Fruit fly (Drosophila melanogaster) whole organism: ENCODE measurements around the gene CG13038.

Experiments
- CG8478 ChIP-seq: fragments of >200 bp; optimal IDR thresholded peaks from 2 replicates; lab custom pipeline; 2018; ENCODE audit warnings: inconsistent platforms
- Dll ChIP-seq: fragments of >200 bp; optimal IDR thresholded peaks from 2 replicates; lab custom pipeline; 2017
- EcR ChIP-seq, 2 experiments: fragments of >200 bp; optimal IDR thresholded peaks; 2 replicates each; lab custom pipeline; 2017; ENCODE audit warnings: missing biosample characterization in 2 of 2, missing genetic modification characterization in 2 of 2, missing genetic modification reagents in 2 of 2
- pan ChIP-seq: fragments of >200 bp; optimal IDR thresholded peaks from 2 replicates; lab custom pipeline; 2017
- psq ChIP-seq: fragments of >200 bp; optimal IDR thresholded peaks from 2 replicates; lab custom pipeline; 2017
- usp ChIP-seq: fragments of >200 bp; optimal IDR thresholded peaks from 2 replicates; lab custom pipeline; 2017; ENCODE audit warnings: missing biosample characterization, missing genetic modification characterization, mixed read lengths

Gene CG13038

dm6 chr3L:16356171-16356765 lies 28.6 kb upstream of the CG13038 start:
- TF ChIP-seq Dll (lab: Kevin White, UChicago) (no peak), CG8478 (no peak), pan (lab: Kevin White, UChicago) (no peak), usp (GFP tag; lab: Kevin White, UChicago) (no peak), EcR (GFP tag; optimal IDR thresholded peaks at IDR 0.05; lab: Kevin White, UChicago) (no peak), psq (lab: Kevin White, UChicago) (no peak)

dm6 chr3L:16354197-16354596 lies 26.5 kb upstream of the CG13038 start, which contains the start of gene Pdh:
Gene Pdh (minus strand): TSS chr3L:16354297.
- TF ChIP-seq pan (lab: Kevin White, UChicago) (no peak), EcR (GFP tag; optimal IDR thresholded peaks at IDR 0.05; lab: Kevin White, UChicago) (no peak), usp (GFP tag; lab: Kevin White, UChicago) (no peak), psq (lab: Kevin White, UChicago) (no peak), CG8478 (no peak), Dll (lab: Kevin White, UChicago) (no peak)

- TF ChIP-seq Dll (lab: Kevin White, UChicago) (no peak), psq (lab: Kevin White, UChicago) (no peak), CG8478 (no peak), pan (lab: Kevin White, UChicago) (no peak), usp (GFP tag; lab: Kevin White, UChicago) (no peak), EcR (GFP tag; optimal IDR thresholded peaks at IDR 0.05; lab: Kevin White, UChicago) (no peak)
Observed at dm6 chr3L:16351770-16352429, 24.2 kb upstream of the CG13038 start, which contains the start of the genes Golgin104 and Tcs3. Gene Golgin104 (minus strand): TSS chr3L:16351951. Gene Tcs3 (plus strand): TSS chr3L:16351991.

- TF ChIP-seq Dll (lab: Kevin White, UChicago) (no peak), pan (lab: Kevin White, UChicago) (no peak), EcR (GFP tag; optimal IDR thresholded peaks at IDR 0.05; lab: Kevin White, UChicago) (no peak), usp (GFP tag; lab: Kevin White, UChicago) (no peak), CG8478 (no peak), psq (lab: Kevin White, UChicago) (no peak)
Observed at dm6 chr3L:16349686-16350085, 22.0 kb upstream of the CG13038 start.

dm6 chr3L:16347914-16348313 lies 20.2 kb upstream of the CG13038 start, which contains the start of gene mRpS34:
Gene mRpS34 (plus strand): TSS chr3L:16348074.
- TF ChIP-seq EcR (GFP tag; optimal IDR thresholded peaks at IDR 0.05; lab: Kevin White, UChicago) (no peak), CG8478 (no peak), psq (lab: Kevin White, UChicago) (no peak), usp (GFP tag; lab: Kevin White, UChicago) (no peak), Dll (lab: Kevin White, UChicago) (no peak), pan (lab: Kevin White, UChicago) (no peak)

- no peak for TF ChIP-seq psq (lab: Kevin White, UChicago)
- no peak for TF ChIP-seq Dll (lab: Kevin White, UChicago)
- no peak for TF ChIP-seq CG8478
- no peak for TF ChIP-seq EcR (GFP tag; optimal IDR thresholded peaks at IDR 0.05; lab: Kevin White, UChicago)
- TF ChIP-seq usp (GFP tag; lab: Kevin White, UChicago), result no peak
Observed at dm6 chr3L:16346023-16346422, 18.3 kb upstream of the CG13038 start, which contains the start of gene CG33257. Gene CG33257 (plus strand): TSS chr3L:16346323.

dm6 chr3L:16339873-16340272 lies 12.2 kb upstream of the CG13038 start:
- TF ChIP-seq usp (GFP tag; lab: Kevin White, UChicago) (no peak), psq (lab: Kevin White, UChicago) (no peak)

dm6 chr3L:16339463-16339862 lies 11.8 kb upstream of the CG13038 start:
- no peak for TF ChIP-seq pan (lab: Kevin White, UChicago)
- TF ChIP-seq Dll (lab: Kevin White, UChicago), result no peak

dm6 chr3L:16338703-16339102 lies 11.0 kb upstream of the CG13038 start, which contains the start of gene CG4998:
Gene CG4998 (plus strand): TSS chr3L:16339003.
- TF ChIP-seq CG8478, result no peak
- no peak for TF ChIP-seq psq (lab: Kevin White, UChicago)
- no peak for TF ChIP-seq EcR (GFP tag; optimal IDR thresholded peaks at IDR 0.05; lab: Kevin White, UChicago)
- no peak for TF ChIP-seq Dll (lab: Kevin White, UChicago)
- no peak for TF ChIP-seq pan (lab: Kevin White, UChicago)
- TF ChIP-seq usp (GFP tag; lab: Kevin White, UChicago), result no peak

- no peak for TF ChIP-seq psq (lab: Kevin White, UChicago)
- no peak for TF ChIP-seq pan (lab: Kevin White, UChicago)
- TF ChIP-seq EcR (GFP tag; optimal IDR thresholded peaks at IDR 0.05; lab: Kevin White, UChicago), result no peak
- no peak for TF ChIP-seq usp (GFP tag; lab: Kevin White, UChicago)
- TF ChIP-seq CG8478, result no peak
- TF ChIP-seq Dll (lab: Kevin White, UChicago), result no peak
Observed at dm6 chr3L:16337739-16338138, 10.0 kb upstream of the CG13038 start.

dm6 chr3L:16334876-16335275 lies 7.2 kb upstream of the CG13038 start:
- TF ChIP-seq EcR (GFP tag; optimal IDR thresholded peaks at IDR 0.05; lab: Kevin White, UChicago) (no peak), usp (GFP tag; lab: Kevin White, UChicago) (no peak), CG8478 (no peak), psq (lab: Kevin White, UChicago) (no peak), Dll (lab: Kevin White, UChicago) (no peak), pan (lab: Kevin White, UChicago) (no peak)

dm6 chr3L:16333013-16333412 lies 5.3 kb upstream of the CG13038 start, which contains the start of gene CG13056:
Gene CG13056 (plus strand): TSS chr3L:16333313.
- no peak for TF ChIP-seq usp (GFP tag; lab: Kevin White, UChicago)
- no peak for TF ChIP-seq Dll (lab: Kevin White, UChicago)
- no peak for TF ChIP-seq psq (lab: Kevin White, UChicago)
- no peak for TF ChIP-seq pan (lab: Kevin White, UChicago)
- TF ChIP-seq EcR (GFP tag; optimal IDR thresholded peaks at IDR 0.05; lab: Kevin White, UChicago), result no peak
- no peak for TF ChIP-seq CG8478
